Fruit fly (Drosophila melanogaster) whole organism, embryonic: ENCODE data around the gene CG13258.

Experiments
- ATbp ChIP-seq: fragments of 200-800 bp; sonication (Bioruptor generic); optimal IDR thresholded peaks from 2 replicates; lab custom pipeline; 2017; ENCODE audit warnings: missing biosample characterization, mild to moderate bottlenecking, missing genetic modification characterization, missing genetic modification reagents
- Bteb2 ChIP-seq: fragments of 200-800 bp; sonication (Bioruptor generic); optimal IDR thresholded peaks from 2 replicates; lab custom pipeline; 2016; ENCODE audit warnings: missing biosample characterization, missing genetic modification characterization
- CG11398 ChIP-seq: fragments of 200-800 bp; sonication (Bioruptor generic); optimal IDR thresholded peaks from 2 replicates; lab custom pipeline; 2016; ENCODE audit warnings: missing biosample characterization, missing genetic modification characterization
- CG11695 ChIP-seq: fragments of 200-800 bp; sonication (Bioruptor generic); IDR thresholded peaks from 3 replicates; pipeline ENCODE4 v1.3.6; 2022; ENCODE audit warnings: missing biosample characterization, missing genetic modification characterization
- CG11696 ChIP-seq: fragments of 200-800 bp; sonication (Bioruptor generic); IDR thresholded peaks from 2 replicates; pipeline ENCODE4 v1.3.6; 2022; ENCODE audit warnings: missing biosample characterization, missing genetic modification characterization
- CG12104 ChIP-seq: fragments of 200-800 bp; sonication (Bioruptor generic); optimal IDR thresholded peaks from 3 replicates; lab custom pipeline; 2016; ENCODE audit warnings: missing biosample characterization, missing genetic modification characterization
- CG13894 ChIP-seq: fragments of 200-800 bp; sonication (Bioruptor generic); optimal IDR thresholded peaks from 3 replicates; lab custom pipeline; 2018; ENCODE audit warnings: missing biosample characterization, mild to moderate bottlenecking, missing genetic modification characterization, moderate library complexity
- CG15011 ChIP-seq: fragments of 200-800 bp; sonication (Bioruptor generic); optimal IDR thresholded peaks from 3 replicates; lab custom pipeline; 2018; ENCODE audit warnings: missing biosample characterization, mild to moderate bottlenecking, missing genetic modification characterization
- CG15601 ChIP-seq: fragments of 200-800 bp; sonication (Bioruptor generic); optimal IDR thresholded peaks from 3 replicates; lab custom pipeline; 2019; ENCODE audit warnings: missing biosample characterization, mild to moderate bottlenecking, missing genetic modification characterization, moderate library complexity
- CG16815 ChIP-seq: fragments of 200-800 bp; sonication (Bioruptor generic); optimal IDR thresholded peaks from 3 replicates; lab custom pipeline; 2017; ENCODE audit warnings: missing biosample characterization, mild to moderate bottlenecking, missing genetic modification characterization
- CG17361 ChIP-seq: fragments of 200-800 bp; sonication (Bioruptor generic); IDR thresholded peaks from 3 replicates; pipeline ENCODE4 v1.3.6; 2022; ENCODE audit warnings: missing biosample characterization, missing genetic modification characterization
- CG17612 ChIP-seq: fragments of 200-800 bp; sonication (Bioruptor generic); IDR thresholded peaks from 2 replicates; pipeline ENCODE4 v1.3.6; 2022; ENCODE audit warnings: missing biosample characterization, missing genetic modification characterization
- CG18011 ChIP-seq: fragments of 200-800 bp; sonication (Bioruptor generic); optimal IDR thresholded peaks from 2 replicates; lab custom pipeline; 2017; ENCODE audit warnings: missing biosample characterization, missing genetic modification characterization, mild to moderate bottlenecking, moderate library complexity, missing genotype
- CG18262 ChIP-seq: fragments of 200-800 bp; optimal IDR thresholded peaks from 3 replicates; lab custom pipeline; 2019; ENCODE audit warnings: missing biosample characterization, mild to moderate bottlenecking, missing genetic modification characterization, moderate library complexity
- CG2120 ChIP-seq: fragments of 200-800 bp; sonication (Bioruptor generic); optimal IDR thresholded peaks from 3 replicates; lab custom pipeline; 2016; ENCODE audit warnings: missing biosample characterization, missing genetic modification characterization
- CG2678 ChIP-seq: fragments of 200-800 bp; sonication (Bioruptor generic); optimal IDR thresholded peaks from 3 replicates; lab custom pipeline; 2019; ENCODE audit warnings: missing biosample characterization, mild to moderate bottlenecking, missing genetic modification characterization, moderate library complexity
- CG31441 ChIP-seq: fragments of 200-800 bp; sonication (Bioruptor generic); IDR thresholded peaks from 2 replicates; pipeline ENCODE4 v1.3.6; 2022; ENCODE audit warnings: missing biosample characterization, missing genetic modification characterization
- CG32767 ChIP-seq: fragments of 200-800 bp; sonication (Bioruptor generic); IDR thresholded peaks from 2 replicates; pipeline ENCODE4 v1.3.6; 2022; ENCODE audit warnings: missing biosample characterization, missing genetic modification characterization
- CG4360 ChIP-seq: fragments of 200-800 bp; sonication (Bioruptor generic); IDR thresholded peaks from 2 replicates; pipeline ENCODE4 v1.3.6; 2022; ENCODE audit warnings: missing biosample characterization, missing genetic modification characterization
- CoRest ChIP-seq: fragments of 200-800 bp; sonication (Bioruptor generic); optimal IDR thresholded peaks from 3 replicates; lab custom pipeline; 2018; ENCODE audit warnings: missing biosample characterization, mild to moderate bottlenecking, missing genetic modification characterization, moderate library complexity
- D ChIP-seq, 2 experiments: fragments of 200-800 bp in 1 of 2; fragments of >200 bp in 1 of 2; sonication (Bioruptor generic) in 1 of 2; optimal IDR thresholded peaks; 2 replicates in 1 of 2; 3 replicates in 1 of 2; lab custom pipeline; 2017; ENCODE audit warnings: mild to moderate bottlenecking in 1 of 2, missing biosample characterization in 1 of 2, missing genetic modification characterization in 1 of 2, missing genetic modification reagents in 1 of 2
- D19B ChIP-seq: fragments of 200-800 bp; sonication (Bioruptor generic); optimal IDR thresholded peaks from 2 replicates; lab custom pipeline; 2017; ENCODE audit warnings: missing biosample characterization, mild to moderate bottlenecking, missing genetic modification characterization
- Dek ChIP-seq: fragments of 200-800 bp; sonication (Bioruptor generic); optimal IDR thresholded peaks from 3 replicates; lab custom pipeline; 2019; ENCODE audit warnings: missing biosample characterization, mild to moderate bottlenecking, missing genetic modification characterization, moderate library complexity
- Doc2 ChIP-seq: fragments of 200-800 bp; sonication (Bioruptor generic); IDR thresholded peaks from 2 replicates; pipeline ENCODE4 v1.3.6; 2022; ENCODE audit warnings: missing biosample characterization, missing genetic modification characterization
- HHEX ChIP-seq: fragments of 200-800 bp; sonication (Bioruptor generic); optimal IDR thresholded peaks from 3 replicates; lab custom pipeline; 2017; ENCODE audit warnings: missing biosample characterization, mild to moderate bottlenecking, missing genetic modification characterization, missing genetic modification reagents
- Hr39 ChIP-seq: fragments of >200 bp; optimal IDR thresholded peaks from 2 replicates; lab custom pipeline; 2017
- Med ChIP-seq: fragments of 200-800 bp; sonication (Bioruptor generic); peaks from one replicate; lab custom pipeline; 2016; ENCODE audit warnings: missing biosample characterization, missing genetic modification characterization, mild to moderate bottlenecking, inconsistent platforms, moderate library complexity
- Nf-YA ChIP-seq: fragments of 200-800 bp; sonication (Bioruptor generic); IDR thresholded peaks from 2 replicates; pipeline ENCODE4 v1.3.6; 2022; ENCODE audit warnings: missing biosample characterization, missing genetic modification characterization
- Pdp1 ChIP-seq, 2 experiments: fragments of 200-800 bp; sonication (Bioruptor generic); optimal IDR thresholded peaks; 3 replicates each; lab custom pipeline; 2016; ENCODE audit warnings: missing biosample characterization in 2 of 2, missing genetic modification characterization in 2 of 2, mild to moderate bottlenecking in 1 of 2, moderate library complexity in 1 of 2
- Rfx ChIP-seq: fragments of 200-800 bp; sonication (Bioruptor generic); IDR thresholded peaks from 2 replicates; pipeline ENCODE4 v1.3.6; 2022; ENCODE audit warnings: missing biosample characterization, missing genetic modification characterization
- YL-1 ChIP-seq: fragments of 200-800 bp; sonication (Bioruptor generic); optimal IDR thresholded peaks from 3 replicates; lab custom pipeline; 2017; ENCODE audit warnings: missing biosample characterization, mild to moderate bottlenecking, missing genetic modification characterization
- bcd ChIP-seq: fragments of 200-800 bp; sonication (Bioruptor generic); optimal IDR thresholded peaks from 2 replicates; lab custom pipeline; 2017; ENCODE audit warnings: missing biosample characterization, mild to moderate bottlenecking, missing genetic modification characterization
- bsh ChIP-seq, 2 experiments: fragments of 200-800 bp; sonication (Bioruptor generic); optimal IDR thresholded peaks; 2 replicates each; lab custom pipeline; 2017 to 2018; ENCODE audit warnings: mild to moderate bottlenecking in 2 of 2, missing biosample characterization in 2 of 2, missing genetic modification characterization in 2 of 2, moderate library complexity in 1 of 2
- cas ChIP-seq: fragments of 200-800 bp; sonication (Bioruptor generic); IDR thresholded peaks from 2 replicates; pipeline ENCODE4 v1.3.6; 2022; ENCODE audit warnings: missing biosample characterization, missing genetic modification characterization
- ci ChIP-seq: fragments of 200-800 bp; sonication (Bioruptor generic); IDR thresholded peaks from 3 replicates; pipeline ENCODE4 v1.3.6; 2022; ENCODE audit warnings: missing biosample characterization, missing genetic modification characterization
- cwo ChIP-seq: fragments of 200-800 bp; sonication (Bioruptor generic); optimal IDR thresholded peaks from 3 replicates; lab custom pipeline; 2017; ENCODE audit warnings: missing biosample characterization, missing genetic modification characterization, mild to moderate bottlenecking, moderate library complexity, missing genetic modification reagents
- dmrt11E ChIP-seq: fragments of 200-800 bp; sonication (Bioruptor generic); optimal IDR thresholded peaks from 3 replicates; lab custom pipeline; 2018; ENCODE audit warnings: missing biosample characterization, mild to moderate bottlenecking, missing genetic modification characterization, moderate library complexity
- fd64A ChIP-seq: fragments of 200-800 bp; sonication (Bioruptor generic); optimal IDR thresholded peaks from 3 replicates; lab custom pipeline; 2018; ENCODE audit warnings: missing biosample characterization, mild to moderate bottlenecking, missing genetic modification characterization
- gcm2 ChIP-seq: fragments of 200-800 bp; sonication (Bioruptor generic); optimal IDR thresholded peaks from 2 replicates; lab custom pipeline; 2016; ENCODE audit warnings: missing biosample characterization, missing genetic modification characterization
- gem ChIP-seq: fragments of 200-800 bp; sonication (Bioruptor generic); optimal IDR thresholded peaks from 2 replicates; lab custom pipeline; 2019; ENCODE audit warnings: missing biosample characterization, mild to moderate bottlenecking, missing genetic modification characterization, moderate library complexity
- gsb-n ChIP-seq: fragments of 200-800 bp; sonication (Bioruptor generic); optimal IDR thresholded peaks from 3 replicates; lab custom pipeline; 2018; ENCODE audit warnings: missing biosample characterization, mild to moderate bottlenecking, missing genetic modification characterization
- lab ChIP-seq: fragments of 200-800 bp; sonication (Bioruptor generic); optimal IDR thresholded peaks from 3 replicates; lab custom pipeline; 2017; ENCODE audit warnings: missing biosample characterization, missing genetic modification characterization, mild to moderate bottlenecking, moderate library complexity, missing genetic modification reagents
- onecut ChIP-seq: fragments of 200-800 bp; sonication (Bioruptor generic); IDR thresholded peaks from 2 replicates; pipeline ENCODE4 v1.3.6; 2022; ENCODE audit warnings: missing biosample characterization, missing genetic modification characterization
- otp ChIP-seq: fragments of 200-800 bp; sonication (Bioruptor generic); IDR thresholded peaks from 3 replicates; pipeline ENCODE4, ENCODE4 v1.3.6; 2022; ENCODE audit warnings: missing biosample characterization, missing genetic modification characterization
- salm ChIP-seq: fragments of 200-800 bp; sonication (Bioruptor generic); optimal IDR thresholded peaks from 2 replicates; lab custom pipeline; 2018; ENCODE audit warnings: missing biosample characterization, mild to moderate bottlenecking, missing genetic modification characterization
- scrt ChIP-seq: fragments of 200-800 bp; sonication (Bioruptor generic); optimal IDR thresholded peaks from 2 replicates; lab custom pipeline; 2018; ENCODE audit warnings: missing biosample characterization, mild to moderate bottlenecking, missing genetic modification characterization, moderate library complexity
- sens-2 ChIP-seq: fragments of 200-800 bp; sonication (Bioruptor generic); IDR thresholded peaks from 2 replicates; pipeline ENCODE4 v1.3.6; 2022; ENCODE audit warnings: missing biosample characterization, missing genetic modification characterization
- tx ChIP-seq: fragments of 200-800 bp; sonication (Bioruptor generic); optimal IDR thresholded peaks from 2 replicates; lab custom pipeline; 2016; ENCODE audit warnings: missing biosample characterization, missing genetic modification characterization

CG13258 gene

dm6 chr2L:16317777-16318610 is 25.2 kb upstream of the CG13258 start (continued):
- peak; percentile 38 for TF ChIP-seq Dek
- peak; percentile 74 for TF ChIP-seq CG15601 (tag; lab: Kevin White, UChicago)
- TF ChIP-seq gcm2: no peak
- TF ChIP-seq cwo (GFP tag; lab: Kevin White, UChicago): no peak
- TF ChIP-seq CG16815: no peak
- peak; percentile 40 for TF ChIP-seq gsb-n (tag; lab: Kevin White, UChicago)
- no peak for TF ChIP-seq cas (GFP tag; lab: Robert Waterston, UW)
- TF ChIP-seq CG17361: no peak
- TF ChIP-seq bsh (GFP tag; optimal IDR thresholded peaks at IDR 0.05; lab: Kevin White, UChicago): peak in 1 of 2 experiments; percentile 52
- peak; percentile 73 for TF ChIP-seq lab (GFP tag; lab: Kevin White, UChicago)
- TF ChIP-seq CG32767 (GFP tag; lab: Robert Waterston, UW): 0 out of 2 replicates have a peak, but pooled peaks have one; percentile 12
- peak; percentile 47 for TF ChIP-seq CG11398
- no peak for TF ChIP-seq tx (GFP tag; lab: Kevin White, UChicago)
- TF ChIP-seq salm: peak; percentile 19
- no peak for TF ChIP-seq Hr39
- TF ChIP-seq dmrt11E: no peak
- TF ChIP-seq D (optimal IDR thresholded peaks at IDR 0.05; lab: Kevin White, UChicago): no peak
- peak; percentile 4 for TF ChIP-seq D (GFP tag; optimal IDR thresholded peaks at IDR 0.05; lab: Kevin White, UChicago)
- peak; percentile 30 for TF ChIP-seq scrt (GFP tag; lab: Kevin White, UChicago)
- TF ChIP-seq YL-1 (GFP tag; lab: Kevin White, UChicago): peak; percentile 44
- TF ChIP-seq CG31441: peak; percentile 24; the same call in 1 of the 2 replicates
- peak; percentile 70; the same call in 2 of the 3 replicates for TF ChIP-seq ci
- TF ChIP-seq CG2678: peak; percentile 64
- peak; percentile 56; the same call in 1 of the 2 replicates for TF ChIP-seq CG11696
- no peak for TF ChIP-seq CG17612 (GFP tag; lab: Robert Waterston, UW)
- TF ChIP-seq D19B (GFP tag; lab: Kevin White, UChicago): no peak
- no peak for TF ChIP-seq Doc2 (GFP tag; lab: Robert Waterston, UW)
- peak; percentile 4 for TF ChIP-seq CG13894
- peak; percentile 43 for TF ChIP-seq CG18011 (GFP tag; lab: Kevin White, UChicago)
- peak; percentile 55; the same call in 1 of the 2 replicates for TF ChIP-seq Rfx
- TF ChIP-seq CG15011: peak; percentile 40
- peak; percentile 42 for TF ChIP-seq CG2120 (GFP tag; lab: Kevin White, UChicago)
- TF ChIP-seq otp (GFP tag; lab: Robert Waterston, UW): peak; percentile 36; the same call in 1 of the 3 replicates
- TF ChIP-seq CG4360 (GFP tag; lab: Robert Waterston, UW): peak; percentile 21; the same call in 1 of the 2 replicates
- no peak for TF ChIP-seq sens-2
- TF ChIP-seq Med (GFP tag; lab: Kevin White, UChicago): peak; percentile 85
- TF ChIP-seq bcd: peak; percentile 6
- peak; percentile 36; the same call in 1 of the 2 replicates for TF ChIP-seq Nf-YA
- peak; percentile 50 for TF ChIP-seq HHEX (GFP tag; lab: Kevin White, UChicago)
- peak; percentile 32 for TF ChIP-seq Bteb2 (GFP tag; lab: Kevin White, UChicago)
- peak; percentile 53 for TF ChIP-seq gem (tag; lab: Kevin White, UChicago)
- peak; percentile 91 for TF ChIP-seq ATbp (GFP tag; lab: Kevin White, UChicago)
- peak; percentile 17 for TF ChIP-seq CG12104
- TF ChIP-seq CoRest (tag; lab: Kevin White, UChicago): peak; percentile 16
- peak; percentile 52; the same call in 2 of the 3 replicates for TF ChIP-seq CG11695
- TF ChIP-seq CG18262 (tag; lab: Kevin White, UChicago): no peak
- peak; percentile 39 for TF ChIP-seq fd64A (GFP tag; lab: Kevin White, UChicago)
- peak; percentile 14 to 53 for TF ChIP-seq Pdp1 (GFP tag; optimal IDR thresholded peaks at IDR 0.05; lab: Kevin White, UChicago)
- peak; percentile 47 for TF ChIP-seq onecut (GFP tag; lab: Robert Waterston, UW)
